Worm (Caenorhabditis elegans) whole organism, midembryonic: ENCODE data around the gene C31H2.4.

Experiments used
- T22C8.4 ChIP-seq: fragments of 200-800 bp; sonication (Bioruptor generic); IDR thresholded peaks from 2 replicates; pipeline ENCODE4 v1.3.6; 2022; ENCODE audit warnings: missing genetic modification characterization, missing compliant biosample characterization
- cog-1 ChIP-seq: sonication (generic microtip); optimal IDR thresholded peaks from 2 replicates; lab custom pipeline; 2016; ENCODE audit warnings: missing genetic modification characterization, missing compliant biosample characterization
- flt-1 ChIP-seq: fragments of 200-800 bp; sonication (Bioruptor generic); IDR thresholded peaks from 2 replicates; pipeline ENCODE4 v1.3.6; 2022; ENCODE audit warnings: missing genetic modification characterization, missing compliant biosample characterization
- klf-2 ChIP-seq: fragments of 200-800 bp; sonication (Bioruptor generic); conservative IDR thresholded peaks from 2 replicates; pipeline ENCODE4 v1.3.6; 2022; ENCODE audit warnings: missing genetic modification reagents, missing genetic modification characterization, missing compliant biosample characterization
- med-1 ChIP-seq: sonication (generic microtip); optimal IDR thresholded peaks from 2 replicates; lab custom pipeline; 2017; ENCODE audit warnings: missing genetic modification characterization, mild to moderate bottlenecking, missing compliant biosample characterization, antibody characterized with exemption, missing genetic modification reagents; ENCODE audit not compliant: insufficient read depth
- ref-1 ChIP-seq: fragments of 200-800 bp; sonication (Bioruptor generic); conservative IDR thresholded peaks from 2 replicates; pipeline ENCODE4 v1.3.6; 2022; ENCODE audit warnings: missing genetic modification reagents, missing genetic modification characterization, missing compliant biosample characterization
- tab-1 ChIP-seq: fragments of 200-800 bp; sonication (Bioruptor generic); IDR thresholded peaks from 2 replicates; pipeline ENCODE4 v1.3.6; 2022; ENCODE audit warnings: missing genetic modification characterization, missing compliant biosample characterization
- ztf-23 ChIP-seq: fragments of 200-800 bp; sonication (Bioruptor generic); IDR thresholded peaks from 2 replicates; pipeline ENCODE4 v1.3.6; 2022; ENCODE audit warnings: missing genetic modification reagents, missing genetic modification characterization, missing compliant biosample characterization
- ztf-29 ChIP-seq: fragments of 200-800 bp; sonication (Bioruptor generic); IDR thresholded peaks from 2 replicates; pipeline ENCODE4 v1.3.6; 2022; ENCODE audit warnings: missing genetic modification reagents, missing genetic modification characterization, missing compliant biosample characterization

C31H2.4 gene

ce11 chrX:5165037-5165436, 5.6 kb upstream of the C31H2.4 start, which contains the start of gene mans-3:
mans-3 (plus strand) TSS chrX:5165395.
- TF ChIP-seq cog-1 (tag; lab: Kevin White, UChicago) (peak; percentile 82), ztf-29 (GFP tag; lab: Robert Waterston, UW) (0 out of 2 replicates have a peak, but pooled peaks have one; percentile 44), tab-1 (GFP tag; lab: Robert Waterston, UW) (no peak), ref-1 (GFP tag; lab: Robert Waterston, UW) (0 out of 2 replicates have a peak, but pooled peaks have one; percentile 51), flt-1 (GFP tag; lab: Robert Waterston, UW) (peak; percentile 75), ztf-23 (GFP tag; lab: Robert Waterston, UW) (peak; percentile 84), T22C8.4 (GFP tag; lab: Robert Waterston, UW) (no peak), med-1 (GFP tag; lab: Kevin White, UChicago) (no peak), klf-2 (GFP tag; lab: Robert Waterston, UW) (peak; percentile 33; the same call in 1 of the 2 replicates)

- no peak for TF ChIP-seq med-1 (GFP tag; lab: Kevin White, UChicago)
- no peak for TF ChIP-seq cog-1 (tag; lab: Kevin White, UChicago)
- no peak for TF ChIP-seq ztf-23 (GFP tag; lab: Robert Waterston, UW)
- no peak for TF ChIP-seq tab-1 (GFP tag; lab: Robert Waterston, UW)
- no peak for TF ChIP-seq ztf-29 (GFP tag; lab: Robert Waterston, UW)
- TF ChIP-seq ref-1 (GFP tag; lab: Robert Waterston, UW) = no peak
- no peak for TF ChIP-seq flt-1 (GFP tag; lab: Robert Waterston, UW)
- TF ChIP-seq T22C8.4 (GFP tag; lab: Robert Waterston, UW) = no peak
- TF ChIP-seq klf-2 (GFP tag; lab: Robert Waterston, UW) = no peak
Observed at ce11 chrX:5164054-5164453, 4.6 kb upstream of the C31H2.4 start.

- TF ChIP-seq ztf-29 (GFP tag; lab: Robert Waterston, UW) (no peak), flt-1 (GFP tag; lab: Robert Waterston, UW) (no peak), T22C8.4 (GFP tag; lab: Robert Waterston, UW) (no peak), cog-1 (tag; lab: Kevin White, UChicago) (no peak), ref-1 (GFP tag; lab: Robert Waterston, UW) (no peak), klf-2 (GFP tag; lab: Robert Waterston, UW) (no peak)
Observed at ce11 chrX:5162755-5163154, 3.3 kb upstream of the C31H2.4 start, which contains the start of gene EGAP5.1. EGAP5.1 (plus strand) TSS chrX:5163055.

- TF ChIP-seq T22C8.4 (GFP tag; lab: Robert Waterston, UW) (no peak), klf-2 (GFP tag; lab: Robert Waterston, UW) (no peak)
Observed at ce11 chrX:5154278-5154677, 5.2 kb downstream of the C31H2.4 start, which contains the start of gene C31H2.3. C31H2.3 (minus strand) TSS chrX:5154378.

ce11 chrX:5152931-5153330, 6.5 kb downstream of the C31H2.4 start:
- no peak for TF ChIP-seq ref-1 (GFP tag; lab: Robert Waterston, UW)
- no peak for TF ChIP-seq med-1 (GFP tag; lab: Kevin White, UChicago)
- TF ChIP-seq cog-1 (tag; lab: Kevin White, UChicago) = no peak
- TF ChIP-seq klf-2 (GFP tag; lab: Robert Waterston, UW) = no peak
- no peak for TF ChIP-seq ztf-23 (GFP tag; lab: Robert Waterston, UW)
- no peak for TF ChIP-seq T22C8.4 (GFP tag; lab: Robert Waterston, UW)
- no peak for TF ChIP-seq flt-1 (GFP tag; lab: Robert Waterston, UW)
- TF ChIP-seq tab-1 (GFP tag; lab: Robert Waterston, UW) = no peak
- no peak for TF ChIP-seq ztf-29 (GFP tag; lab: Robert Waterston, UW)

- TF ChIP-seq flt-1 (GFP tag; lab: Robert Waterston, UW) = no peak
Observed at ce11 chrX:5151866-5152265, 7.6 kb downstream of the C31H2.4 start.

ce11 chrX:5151403-5151802, 8.1 kb downstream of the C31H2.4 start:
- no peak for TF ChIP-seq ref-1 (GFP tag; lab: Robert Waterston, UW)
- no peak for TF ChIP-seq ztf-23 (GFP tag; lab: Robert Waterston, UW)
- no peak for TF ChIP-seq tab-1 (GFP tag; lab: Robert Waterston, UW)
- no peak for TF ChIP-seq klf-2 (GFP tag; lab: Robert Waterston, UW)
- TF ChIP-seq flt-1 (GFP tag; lab: Robert Waterston, UW) = no peak
- TF ChIP-seq ztf-29 (GFP tag; lab: Robert Waterston, UW) = no peak
- no peak for TF ChIP-seq med-1 (GFP tag; lab: Kevin White, UChicago)
- TF ChIP-seq T22C8.4 (GFP tag; lab: Robert Waterston, UW) = no peak
- TF ChIP-seq cog-1 (tag; lab: Kevin White, UChicago) = no peak

- TF ChIP-seq cog-1 (tag; lab: Kevin White, UChicago) = no peak
- TF ChIP-seq med-1 (GFP tag; lab: Kevin White, UChicago) = no peak
- TF ChIP-seq klf-2 (GFP tag; lab: Robert Waterston, UW) = no peak
- TF ChIP-seq T22C8.4 (GFP tag; lab: Robert Waterston, UW) = no peak
- no peak for TF ChIP-seq ztf-23 (GFP tag; lab: Robert Waterston, UW)
- no peak for TF ChIP-seq ref-1 (GFP tag; lab: Robert Waterston, UW)
- no peak for TF ChIP-seq ztf-29 (GFP tag; lab: Robert Waterston, UW)
- no peak for TF ChIP-seq tab-1 (GFP tag; lab: Robert Waterston, UW)
- TF ChIP-seq flt-1 (GFP tag; lab: Robert Waterston, UW) = no peak
Observed at ce11 chrX:5150389-5150788, 9.1 kb downstream of the C31H2.4 start, which contains the start of gene dpy-8. dpy-8 (minus strand) TSS chrX:5150476.

- TF ChIP-seq tab-1 (GFP tag; lab: Robert Waterston, UW) (no peak), ztf-29 (GFP tag; lab: Robert Waterston, UW) (no peak), med-1 (GFP tag; lab: Kevin White, UChicago) (no peak), klf-2 (GFP tag; lab: Robert Waterston, UW) (no peak), ref-1 (GFP tag; lab: Robert Waterston, UW) (no peak), T22C8.4 (GFP tag; lab: Robert Waterston, UW) (no peak), ztf-23 (GFP tag; lab: Robert Waterston, UW) (no peak), flt-1 (GFP tag; lab: Robert Waterston, UW) (no peak), cog-1 (tag; lab: Kevin White, UChicago) (no peak)
Observed at ce11 chrX:5147918-5148317, 11.5 kb downstream of the C31H2.4 start, which contains the start of gene C31H2.14. C31H2.14 (plus strand) TSS chrX:5148218.
